Worm (Caenorhabditis elegans) whole organism, mixed stage, embryonic: Measurements from ENCODE around the gene sta-2.

ENCODE experiments used
- cnd-1 ChIP-seq: fragments of 200-800 bp; sonication (Bioruptor generic); optimal IDR thresholded peaks from 2 replicates; lab custom pipeline; 2018; ENCODE audit warnings: mild to moderate bottlenecking, missing genetic modification characterization, missing compliant biosample characterization
- elt-1 ChIP-seq: sonication (generic microtip); optimal IDR thresholded peaks from 2 replicates; lab custom pipeline; 2017; ENCODE audit warnings: missing genetic modification characterization, mild to moderate bottlenecking, missing compliant biosample characterization, antibody characterized with exemption, moderate library complexity, borderline replicate concordance; ENCODE audit not compliant: insufficient read depth
- flh-1 ChIP-seq: fragments of 200-800 bp; sonication (Bioruptor generic); optimal IDR thresholded peaks from 2 replicates; lab custom pipeline; 2018; ENCODE audit warnings: mild to moderate bottlenecking, missing genetic modification characterization, moderate library complexity, missing compliant biosample characterization
- lin-13 ChIP-seq: fragments of 150-350 bp; optimal IDR thresholded peaks from 2 replicates; lab custom pipeline; 2014; ENCODE audit warnings: missing biosample characterization, missing genetic modification characterization
- lsy-2 ChIP-seq: fragments of 150-350 bp; optimal IDR thresholded peaks from 2 replicates; lab custom pipeline; 2014; ENCODE audit warnings: missing biosample characterization, missing genetic modification characterization
- mab-5 ChIP-seq: fragments of 150-350 bp; optimal IDR thresholded peaks from 2 replicates; lab custom pipeline; 2014; ENCODE audit warnings: missing biosample characterization, missing genetic modification characterization
- mep-1 ChIP-seq: fragments of 150-350 bp; optimal IDR thresholded peaks from 2 replicates; lab custom pipeline; 2017; ENCODE audit warnings: missing biosample characterization, missing genetic modification reagents, missing genetic modification characterization, inconsistent platforms
- mls-2 ChIP-seq: sonication (generic microtip); optimal IDR thresholded peaks from 2 replicates; lab custom pipeline; 2016; ENCODE audit warnings: mild to moderate bottlenecking, missing genetic modification characterization, moderate library complexity, missing compliant biosample characterization
- nhr-237 ChIP-seq: fragments of 150-350 bp; optimal IDR thresholded peaks from 2 replicates; lab custom pipeline; 2014; ENCODE audit warnings: missing biosample characterization, missing genetic modification characterization
- nhr-28 ChIP-seq: fragments of 150-350 bp; optimal IDR thresholded peaks from 2 replicates; lab custom pipeline; 2014; ENCODE audit warnings: missing biosample characterization, missing genetic modification characterization
- nhr-76 ChIP-seq: sonication (generic microtip); optimal IDR thresholded peaks from 2 replicates; lab custom pipeline; 2017; ENCODE audit warnings: missing biosample characterization, missing genetic modification characterization
- unc-62 ChIP-seq: fragments of 150-350 bp; optimal IDR thresholded peaks from 2 replicates; lab custom pipeline; 2014; ENCODE audit warnings: missing biosample characterization, missing genetic modification reagents, missing genetic modification characterization

ce11 chrV:9771970-9772369 is 31.0 kb downstream of the sta-2 start, which contains the start of gene F46B6.2:
- TF ChIP-seq unc-62 (GFP tag; lab: Kevin White, UChicago) (no peak), nhr-76 (tag; lab: Kevin White, UChicago) (no peak), mls-2 (no peak), cnd-1 (tag; lab: Kevin White, UChicago) (no peak), lin-13 (tag; lab: Kevin White, UChicago) (no peak), nhr-237 (no peak), mep-1 (no peak), lsy-2 (tag; lab: Kevin White, UChicago) (no peak), nhr-28 (no peak), elt-1 (no peak), mab-5 (tag; lab: Kevin White, UChicago) (no peak), flh-1 (GFP tag; lab: Kevin White, UChicago) (no peak)
